Worm (Caenorhabditis elegans): Measurements from ENCODE around the gene thn-5.

The thn-5 gene

DNA sequence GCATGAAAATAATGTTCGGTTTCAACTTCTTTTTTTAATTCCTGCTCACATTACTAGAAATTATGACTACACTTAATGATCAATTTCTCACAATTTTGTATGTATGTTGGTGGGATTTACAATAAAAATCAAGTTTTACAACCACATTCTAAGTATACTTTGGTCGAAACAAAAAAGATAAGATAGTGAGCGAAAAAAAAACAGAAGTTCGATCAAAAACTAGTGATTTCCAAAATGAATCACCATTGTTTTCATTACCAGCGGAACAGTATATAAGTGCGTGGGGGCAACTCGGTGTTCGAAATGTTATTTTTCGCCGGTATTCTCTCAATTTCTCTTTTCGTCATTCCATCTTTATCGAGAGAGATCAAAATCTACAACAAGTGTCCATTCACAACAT lies at the start of gene thn-5:
TSS of gene thn-5 (plus strand) at position 301 of the 400 bp plus-strand sequence.
- TF ChIP-seq nhr-28 (tag; optimal IDR thresholded peaks at IDR 0.05) (no peak), cnd-1 (tag; optimal IDR thresholded peaks at IDR 0.05) (no peak), nhr-76 (tag; optimal IDR thresholded peaks at IDR 0.05) (no peak), ceh-43 (GFP tag; optimal IDR thresholded peaks at IDR 0.05) (no peak), sem-2 (GFP tag; optimal IDR thresholded peaks at IDR 0.05) (no peak), nhr-2 (tag; optimal IDR thresholded peaks at IDR 0.05) (no peak), ces-1 (GFP tag; optimal IDR thresholded peaks at IDR 0.05) (no peak), mep-1 (tag; optimal IDR thresholded peaks at IDR 0.05) (no peak), lin-13 (tag; optimal IDR thresholded peaks at IDR 0.05) (no peak), elt-3 (tag; optimal IDR thresholded peaks at IDR 0.05) (no peak), ceh-39 (tag; optimal IDR thresholded peaks at IDR 0.05) (no peak)

DNA sequence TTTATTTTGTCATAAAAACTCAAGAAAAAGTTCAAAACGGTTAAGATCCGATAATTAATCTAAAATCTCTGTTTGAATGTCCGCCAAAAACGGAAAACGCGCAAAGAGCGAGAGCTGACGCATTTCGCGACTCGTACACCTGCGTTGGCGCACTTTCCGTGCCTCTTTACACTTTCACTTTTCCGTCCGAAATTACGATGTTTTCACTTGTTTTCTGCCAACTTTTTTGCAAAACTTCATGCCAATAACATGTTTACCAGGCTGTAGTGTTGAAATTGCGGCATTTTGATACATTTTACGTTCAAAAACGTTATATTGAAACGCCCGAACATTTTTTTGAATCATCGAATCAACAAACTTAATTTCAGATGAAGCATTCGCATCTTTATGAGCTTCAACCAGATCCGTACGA lies 46.9 kb upstream of the thn-5 start, which contains the start of gene W03F8.4:
TSS of gene W03F8.4 (plus strand) at position 369 of the 412 bp plus-strand sequence.
- TF ChIP-seq lin-32 (GFP tag; optimal IDR thresholded peaks at IDR 0.05) = no peak
- peak; percentile 45 for TF ChIP-seq sem-2 (GFP tag; optimal IDR thresholded peaks at IDR 0.05)
- no peak for TF ChIP-seq flh-1 (GFP tag; optimal IDR thresholded peaks at IDR 0.05)
- TF ChIP-seq unc-62 (GFP tag; optimal IDR thresholded peaks at IDR 0.05) = peak; percentile 51
- no peak for TF ChIP-seq zip-8 (tag; optimal IDR thresholded peaks at IDR 0.05)
- TF ChIP-seq unc-39 (tag; optimal IDR thresholded peaks at IDR 0.05) = peak; percentile 12
- TF ChIP-seq elt-1 (tag; optimal IDR thresholded peaks at IDR 0.05; ENCODE audit: borderline replicate concordance, insufficient read depth) = no peak
- TF ChIP-seq tbx-8 (GFP tag; optimal IDR thresholded peaks at IDR 0.05) = peak; percentile 68
- peak; percentile 28 for TF ChIP-seq hlh-1 (tag; optimal IDR thresholded peaks at IDR 0.05)
- peak; percentile 13 for TF ChIP-seq ztf-11 (tag; optimal IDR thresholded peaks at IDR 0.05)
- TF ChIP-seq elt-3 (tag; optimal IDR thresholded peaks at IDR 0.05) = no peak
- TF ChIP-seq ces-1 (GFP tag; optimal IDR thresholded peaks at IDR 0.05) = peak; percentile 62
- peak; percentile 64 for TF ChIP-seq ceh-39 (tag; optimal IDR thresholded peaks at IDR 0.05)
- TF ChIP-seq lsy-2 (tag; optimal IDR thresholded peaks at IDR 0.05) = peak; percentile 86
- no peak for TF ChIP-seq nhr-2 (tag; optimal IDR thresholded peaks at IDR 0.05)
- TF ChIP-seq mab-5 (tag; optimal IDR thresholded peaks at IDR 0.05) = peak; percentile 4
- peak; percentile 93 for TF ChIP-seq mep-1 (tag; optimal IDR thresholded peaks at IDR 0.05)
- TF ChIP-seq ceh-43 (GFP tag; optimal IDR thresholded peaks at IDR 0.05) = peak; percentile 45
- TF ChIP-seq nhr-237 (tag; optimal IDR thresholded peaks at IDR 0.05) = peak; percentile 87
- peak; percentile 89 for TF ChIP-seq ceh-83 (GFP tag; optimal IDR thresholded peaks at IDR 0.05)
- TF ChIP-seq snpc-4 (tag; optimal IDR thresholded peaks at IDR 0.05) = no peak
- peak; percentile 96 for TF ChIP-seq blmp-1 (tag; optimal IDR thresholded peaks at IDR 0.05)
- TF ChIP-seq ham-2 (GFP tag; optimal IDR thresholded peaks at IDR 0.05) = peak; percentile 46
- no peak for TF ChIP-seq nhr-12 (tag; optimal IDR thresholded peaks at IDR 0.05)
- TF ChIP-seq cnd-1 (tag; optimal IDR thresholded peaks at IDR 0.05) = peak; percentile 50
- peak; percentile 68 for TF ChIP-seq mls-2 (tag; optimal IDR thresholded peaks at IDR 0.05)
- TF ChIP-seq bed-3 (GFP tag; optimal IDR thresholded peaks at IDR 0.05) = peak; percentile 24
- peak; percentile 94 for TF ChIP-seq lin-13 (tag; optimal IDR thresholded peaks at IDR 0.05)
- peak; percentile 61 for TF ChIP-seq M03D4.4 (tag; optimal IDR thresholded peaks at IDR 0.05)
- peak; percentile 75 for TF ChIP-seq drap-1 (GFP tag; optimal IDR thresholded peaks at IDR 0.05)
- peak; percentile 87 for TF ChIP-seq unc-120 (tag; optimal IDR thresholded peaks at IDR 0.05; ENCODE audit: poor library complexity, severe bottlenecking)
- peak; percentile 91 for TF ChIP-seq pha-4 (tag; optimal IDR thresholded peaks at IDR 0.05)
- TF ChIP-seq sptf-1 (tag; optimal IDR thresholded peaks at IDR 0.05) = peak; percentile 79
- TF ChIP-seq nhr-28 (tag; optimal IDR thresholded peaks at IDR 0.05) = no peak
- no peak for TF ChIP-seq nhr-76 (tag; optimal IDR thresholded peaks at IDR 0.05)

DNA sequence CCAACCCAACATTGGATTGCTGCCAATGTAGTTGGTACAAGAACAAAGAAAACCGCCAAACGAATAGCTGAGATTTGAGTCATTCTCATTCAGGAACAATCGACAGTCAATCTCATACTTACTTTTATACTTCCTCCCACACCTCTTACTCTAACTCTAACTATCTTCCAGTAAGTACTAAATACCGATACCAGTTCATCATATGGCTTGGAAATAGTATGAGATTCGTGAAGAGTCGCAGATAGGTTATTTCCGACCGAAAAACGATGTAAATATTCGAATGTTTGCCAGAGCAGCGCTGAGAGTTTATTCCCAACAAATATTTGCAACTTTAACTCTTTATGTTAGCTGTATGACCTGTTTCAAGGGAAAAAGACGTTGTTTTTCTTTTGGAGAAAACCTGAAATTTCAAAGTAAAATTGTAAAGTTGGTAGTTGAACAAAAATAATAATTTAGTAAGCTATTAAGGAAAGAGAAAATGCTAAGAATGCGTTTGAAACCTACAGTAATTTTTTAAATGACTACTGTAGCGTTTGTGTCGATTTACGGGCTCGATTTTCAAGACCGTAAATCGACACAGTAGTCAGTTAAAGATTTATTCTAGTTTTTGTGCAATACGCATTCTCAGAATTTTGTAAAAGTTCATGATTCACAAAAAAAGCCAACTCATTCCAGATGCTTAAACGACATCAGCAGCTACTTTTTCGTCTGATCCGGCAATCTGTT lies 44.0 kb upstream of the thn-5 start, which contains the start of the genes W03F8.6 and mtrf-1L:
TSS of gene W03F8.6 (minus strand) at position 101 of the 726 bp plus-strand sequence.
TSS of gene mtrf-1L (plus strand) at position 676 of the 726 bp plus-strand sequence.
- TF ChIP-seq ceh-39 (tag; optimal IDR thresholded peaks at IDR 0.05) (no peak), pha-4 (tag; optimal IDR thresholded peaks at IDR 0.05) (no peak), sem-2 (GFP tag; optimal IDR thresholded peaks at IDR 0.05) (no peak), lin-13 (tag; optimal IDR thresholded peaks at IDR 0.05) (no peak), unc-120 (tag; optimal IDR thresholded peaks at IDR 0.05; ENCODE audit: poor library complexity, severe bottlenecking) (no peak), zip-8 (tag; optimal IDR thresholded peaks at IDR 0.05) (no peak), ceh-83 (GFP tag; optimal IDR thresholded peaks at IDR 0.05) (no peak), flh-1 (GFP tag; optimal IDR thresholded peaks at IDR 0.05) (no peak), elt-3 (tag; optimal IDR thresholded peaks at IDR 0.05) (no peak), cnd-1 (tag; optimal IDR thresholded peaks at IDR 0.05) (no peak), unc-39 (tag; optimal IDR thresholded peaks at IDR 0.05) (no peak), nhr-28 (tag; optimal IDR thresholded peaks at IDR 0.05) (no peak), tbx-8 (GFP tag; optimal IDR thresholded peaks at IDR 0.05) (no peak), nhr-76 (tag; optimal IDR thresholded peaks at IDR 0.05) (no peak)
